Worm (Caenorhabditis elegans) whole organism, mixed stage, embryonic: ENCODE results near the gene C34B4.4.

ENCODE experiments used
- blmp-1 ChIP-seq: fragments of 150-350 bp; optimal IDR thresholded peaks from 2 replicates; lab custom pipeline; 2014; ENCODE audit warnings: missing biosample characterization, missing genetic modification characterization
- elt-3 ChIP-seq: fragments of 150-350 bp; optimal IDR thresholded peaks from 2 replicates; lab custom pipeline; 2014; ENCODE audit warnings: missing biosample characterization, missing genetic modification characterization
- lin-13 ChIP-seq: fragments of 150-350 bp; optimal IDR thresholded peaks from 2 replicates; lab custom pipeline; 2014; ENCODE audit warnings: missing biosample characterization, missing genetic modification characterization
- lsy-2 ChIP-seq: fragments of 150-350 bp; optimal IDR thresholded peaks from 2 replicates; lab custom pipeline; 2014; ENCODE audit warnings: missing biosample characterization, missing genetic modification characterization
- mls-2 ChIP-seq: sonication (generic microtip); optimal IDR thresholded peaks from 2 replicates; lab custom pipeline; 2016; ENCODE audit warnings: mild to moderate bottlenecking, missing genetic modification characterization, moderate library complexity, missing compliant biosample characterization
- nhr-237 ChIP-seq: fragments of 150-350 bp; optimal IDR thresholded peaks from 2 replicates; lab custom pipeline; 2014; ENCODE audit warnings: missing biosample characterization, missing genetic modification characterization
- nhr-28 ChIP-seq: fragments of 150-350 bp; optimal IDR thresholded peaks from 2 replicates; lab custom pipeline; 2014; ENCODE audit warnings: missing biosample characterization, missing genetic modification characterization
- nhr-76 ChIP-seq: sonication (generic microtip); optimal IDR thresholded peaks from 2 replicates; lab custom pipeline; 2017; ENCODE audit warnings: missing biosample characterization, missing genetic modification characterization
- pha-4 ChIP-seq: fragments of 150-350 bp; optimal IDR thresholded peaks from 2 replicates; lab custom pipeline; 2018; ENCODE audit warnings: missing biosample characterization, missing genetic modification reagents, missing genetic modification characterization
- snpc-4 ChIP-seq: fragments of 150-350 bp; optimal IDR thresholded peaks from 2 replicates; lab custom pipeline; 2014; ENCODE audit warnings: missing biosample characterization, missing genetic modification characterization
- unc-39 ChIP-seq: fragments of 150-350 bp; optimal IDR thresholded peaks from 2 replicates; lab custom pipeline; 2014; ENCODE audit warnings: missing biosample characterization, missing genetic modification characterization
- unc-62 ChIP-seq: fragments of 150-350 bp; optimal IDR thresholded peaks from 2 replicates; lab custom pipeline; 2014; ENCODE audit warnings: missing biosample characterization, missing genetic modification reagents, missing genetic modification characterization
- ztf-11 ChIP-seq: fragments of 150-350 bp; optimal IDR thresholded peaks from 2 replicates; lab custom pipeline; 2014; ENCODE audit warnings: missing biosample characterization, missing genetic modification characterization

- no peak for TF ChIP-seq ztf-11 (tag; lab: Kevin White, UChicago)
- no peak for TF ChIP-seq unc-39 (tag; lab: Kevin White, UChicago)
- no peak for TF ChIP-seq nhr-28 (tag; lab: Kevin White, UChicago)
- no peak for TF ChIP-seq nhr-237 (tag; lab: Kevin White, UChicago)
- TF ChIP-seq elt-3 (tag; lab: Kevin White, UChicago) = no peak
- no peak for TF ChIP-seq mls-2
- TF ChIP-seq lin-13 (tag; lab: Kevin White, UChicago) = no peak
- no peak for TF ChIP-seq lsy-2
- TF ChIP-seq pha-4 = no peak
- TF ChIP-seq unc-62 = no peak
- no peak for TF ChIP-seq snpc-4
- TF ChIP-seq blmp-1 (tag; lab: Kevin White, UChicago) = no peak
- no peak for TF ChIP-seq nhr-76 (tag; lab: Kevin White, UChicago)
Measured at ce11 chrV:13085227-13085640, 5.0 kb upstream of the C34B4.4 start.
